Worm (Caenorhabditis elegans) whole organism, L3 larva: ENCODE results near the gene D2045.5.
A peak's percentile ranks its signal among the peaks of the same experiment; 100 is the strongest.

Experiments used
- R02D3.7 ChIP-seq: fragments of 150-350 bp; optimal IDR thresholded peaks from 2 replicates; lab custom pipeline; 2014; ENCODE audit warnings: missing biosample characterization, missing genetic modification characterization
- aly-2 ChIP-seq: fragments of 150-350 bp; optimal IDR thresholded peaks from 2 replicates; lab custom pipeline; 2014; ENCODE audit warnings: missing biosample characterization, missing genetic modification characterization
- ama-1 ChIP-seq: fragments of 150-350 bp; optimal IDR thresholded peaks from 2 replicates; lab custom pipeline; 2018
- ceh-16 ChIP-seq: sonication (generic microtip); optimal IDR thresholded peaks from 2 replicates; lab custom pipeline; 2017; ENCODE audit warnings: missing biosample characterization, missing genetic modification characterization
- ceh-28 ChIP-seq: fragments of 150-350 bp; optimal IDR thresholded peaks from 2 replicates; lab custom pipeline; 2014; ENCODE audit warnings: missing biosample characterization, missing genetic modification reagents, missing genetic modification characterization
- ceh-82 ChIP-seq: fragments of 150-350 bp; optimal IDR thresholded peaks from 2 replicates; lab custom pipeline; 2014; ENCODE audit warnings: missing biosample characterization, missing genetic modification characterization
- ceh-9 ChIP-seq: sonication (generic microtip); optimal IDR thresholded peaks from 2 replicates; lab custom pipeline; 2018; ENCODE audit warnings: missing biosample characterization, missing genetic modification characterization
- daf-12 ChIP-seq: fragments of 150-350 bp; optimal IDR thresholded peaks from 2 replicates; lab custom pipeline; 2014; ENCODE audit warnings: missing biosample characterization, missing genetic modification reagents, missing genetic modification characterization
- egl-5 ChIP-seq: fragments of 150-350 bp; optimal IDR thresholded peaks from 2 replicates; lab custom pipeline; 2017; ENCODE audit warnings: missing biosample characterization, missing genetic modification reagents, missing genetic modification characterization, inconsistent platforms
- elt-1 ChIP-seq: fragments of 150-350 bp; optimal IDR thresholded peaks from 2 replicates; lab custom pipeline; 2014; ENCODE audit warnings: missing biosample characterization, missing genetic modification characterization
- elt-2 ChIP-seq: sonication (generic microtip); optimal IDR thresholded peaks from 2 replicates; lab custom pipeline; 2016; ENCODE audit warnings: missing genetic modification reagents, mild to moderate bottlenecking, missing genetic modification characterization, missing compliant biosample characterization
- elt-3 ChIP-seq, 3 experiments: fragments of 150-350 bp in 1 of 3; sonication (generic microtip) in 2 of 3; optimal IDR thresholded peaks; 2 replicates in 2 of 3; 4 replicates in 1 of 3; lab custom pipeline; 2014 to 2017; ENCODE audit warnings: missing biosample characterization in 3 of 3, missing genetic modification characterization in 3 of 3
- eor-1 ChIP-seq, 2 experiments: fragments of 150-350 bp; optimal IDR thresholded peaks; 2 replicates each; lab custom pipeline; 2014 to 2018; ENCODE audit warnings: missing biosample characterization in 2 of 2, missing genetic modification characterization in 2 of 2
- fkh-10 ChIP-seq: sonication (generic microtip); optimal IDR thresholded peaks from 2 replicates; lab custom pipeline; 2017; ENCODE audit warnings: missing biosample characterization, missing genetic modification reagents, missing genetic modification characterization
- fkh-2 ChIP-seq: fragments of 150-350 bp; optimal IDR thresholded peaks from 2 replicates; lab custom pipeline; 2014; ENCODE audit warnings: missing biosample characterization, missing genetic modification reagents, missing genetic modification characterization
- jun-1 ChIP-seq: fragments of 150-350 bp; optimal IDR thresholded peaks from 2 replicates; lab custom pipeline; 2014; ENCODE audit warnings: missing biosample characterization, missing genetic modification reagents, missing genetic modification characterization
- lin-15B ChIP-seq: fragments of 150-350 bp; optimal IDR thresholded peaks from 2 replicates; lab custom pipeline; 2014; ENCODE audit warnings: missing biosample characterization, missing genetic modification characterization
- lin-39 ChIP-seq: fragments of 150-350 bp; optimal IDR thresholded peaks from 2 replicates; lab custom pipeline; 2018; ENCODE audit warnings: missing biosample characterization, missing genetic modification reagents, missing genetic modification characterization
- lsy-12 ChIP-seq: sonication (generic microtip); optimal IDR thresholded peaks from 2 replicates; lab custom pipeline; 2016; ENCODE audit warnings: mild to moderate bottlenecking, missing genetic modification characterization, missing compliant biosample characterization
- mml-1 ChIP-seq: fragments of 150-350 bp; sonication (generic microtip); optimal IDR thresholded peaks from 3 replicates; lab custom pipeline; 2014; ENCODE audit warnings: missing biosample characterization, missing genetic modification characterization
- nfya-1 ChIP-seq: sonication (generic microtip); optimal IDR thresholded peaks from 2 replicates; lab custom pipeline; 2017; ENCODE audit warnings: missing genetic modification characterization, mild to moderate bottlenecking, missing compliant biosample characterization, antibody characterized with exemption, moderate library complexity; ENCODE audit not compliant: insufficient read depth
- nhr-23 ChIP-seq: fragments of 150-350 bp; optimal IDR thresholded peaks from 2 replicates; lab custom pipeline; 2014; ENCODE audit warnings: missing biosample characterization, missing genetic modification reagents, missing genetic modification characterization
- nhr-25 ChIP-seq: sonication (generic microtip); optimal IDR thresholded peaks from 2 replicates; lab custom pipeline; 2017; ENCODE audit warnings: missing biosample characterization, missing genetic modification characterization
- nhr-28 ChIP-seq: fragments of 150-350 bp; optimal IDR thresholded peaks from 2 replicates; lab custom pipeline; 2014; ENCODE audit warnings: missing biosample characterization, missing genetic modification characterization
- nhr-43 ChIP-seq: sonication (generic microtip); optimal IDR thresholded peaks from 2 replicates; lab custom pipeline; 2016; ENCODE audit warnings: mild to moderate bottlenecking, missing genetic modification characterization, missing compliant biosample characterization; ENCODE audit not compliant: poor library complexity, severe bottlenecking
- nhr-67 ChIP-seq: fragments of 150-350 bp; optimal IDR thresholded peaks from 2 replicates; lab custom pipeline; 2014; ENCODE audit warnings: missing biosample characterization, missing genetic modification characterization
- nhr-76 ChIP-seq: fragments of 150-350 bp; sonication (generic microtip); optimal IDR thresholded peaks from 5 replicates; lab custom pipeline; 2014; ENCODE audit warnings: missing biosample characterization, missing genetic modification characterization
- nhr-77 ChIP-seq: fragments of 150-350 bp; optimal IDR thresholded peaks from 2 replicates; lab custom pipeline; 2014; ENCODE audit warnings: missing biosample characterization, missing genetic modification characterization
- pha-4 ChIP-seq: fragments of 150-350 bp; optimal IDR thresholded peaks from 2 replicates; lab custom pipeline; 2014; ENCODE audit warnings: missing biosample characterization, missing genetic modification reagents, missing genetic modification characterization
- pqm-1 ChIP-seq: fragments of 150-350 bp; optimal IDR thresholded peaks from 2 replicates; lab custom pipeline; 2017; ENCODE audit warnings: missing biosample characterization, missing genetic modification characterization, inconsistent platforms
- skn-1 ChIP-seq: fragments of 150-350 bp; optimal IDR thresholded peaks from 2 replicates; lab custom pipeline; 2014; ENCODE audit warnings: missing biosample characterization, missing genetic modification characterization
- unc-39 ChIP-seq: sonication (generic microtip); optimal IDR thresholded peaks from 4 replicates; lab custom pipeline; 2017; ENCODE audit warnings: missing biosample characterization, missing genetic modification characterization
- ztf-11 ChIP-seq: fragments of 150-350 bp; optimal IDR thresholded peaks from 2 replicates; lab custom pipeline; 2014; ENCODE audit warnings: missing biosample characterization, missing genetic modification characterization
- ztf-4 ChIP-seq: fragments of 150-350 bp; optimal IDR thresholded peaks from 2 replicates; lab custom pipeline; 2014; ENCODE audit warnings: missing biosample characterization, missing genetic modification characterization

Gene D2045.5

DNA sequence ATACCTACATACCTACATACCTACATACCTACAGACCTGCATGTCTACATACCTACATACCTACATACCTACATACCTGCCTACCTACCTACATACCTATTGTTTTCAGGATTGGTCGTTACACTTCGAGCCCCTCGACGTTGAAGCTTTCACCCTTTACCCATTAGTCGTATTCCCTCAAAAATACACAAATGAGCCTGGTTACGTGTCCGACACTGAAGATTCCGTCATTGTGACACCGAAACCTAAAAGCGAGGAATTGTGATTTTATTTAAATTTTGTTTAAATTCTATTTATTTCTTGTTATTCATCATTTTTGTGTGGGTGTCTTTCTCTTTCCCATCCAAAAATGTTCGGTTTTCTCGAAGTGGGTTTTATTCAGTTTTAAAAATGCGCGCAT, 9.8 kb upstream of the D2045.5 start, which contains the start of gene D2045.7:
Gene D2045.7, plus strand, starts transcription at position 301 of the 400 bp plus-strand sequence.
- TF ChIP-seq ceh-16 (tag; lab: Kevin White, UChicago) (no peak), daf-12 (tag; lab: Kevin White, UChicago) (no peak), nhr-77 (no peak), lsy-12 (no peak)

DNA sequence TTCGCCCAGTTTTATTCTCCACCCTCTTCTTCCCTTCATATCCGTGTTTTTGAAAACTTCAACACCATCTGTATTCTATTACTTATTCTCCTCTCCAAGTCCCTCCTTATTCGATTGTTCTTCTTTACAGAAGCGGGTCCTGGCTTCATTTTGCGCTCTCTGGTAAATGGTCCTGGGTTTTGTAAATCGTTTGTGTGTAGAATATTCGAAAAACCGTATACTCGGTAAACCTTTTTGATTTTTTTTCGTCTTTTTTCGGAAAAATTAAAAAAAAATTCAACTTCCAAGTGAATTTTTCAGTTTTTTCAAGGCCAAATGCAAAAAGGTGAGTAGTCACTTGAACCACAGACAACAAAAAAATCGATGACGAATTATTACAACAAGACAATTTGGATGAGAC, 5.5 kb upstream of the D2045.5 start, which contains the start of gene D2045.9:
Gene D2045.9, plus strand, starts transcription at position 301 of the 400 bp plus-strand sequence.
- TF ChIP-seq ceh-28 (tag; lab: Kevin White, UChicago) (no peak), elt-2 (tag; lab: Kevin White, UChicago) (no peak), nhr-43 (tag; lab: Kevin White, UChicago) (no peak), mml-1 (no peak), ceh-16 (tag; lab: Kevin White, UChicago) (no peak), ztf-4 (tag; lab: Kevin White, UChicago) (no peak), nhr-23 (tag; lab: Kevin White, UChicago) (no peak), R02D3.7 (tag; lab: Kevin White, UChicago) (no peak), ztf-11 (no peak), unc-39 (tag; lab: Kevin White, UChicago) (no peak), elt-1 (tag; lab: Kevin White, UChicago) (no peak), daf-12 (tag; lab: Kevin White, UChicago) (no peak), fkh-10 (no peak), eor-1 (tag; optimal IDR thresholded peaks at IDR 0.05; lab: Kevin White, UChicago) (no peak), ceh-82 (tag; lab: Kevin White, UChicago) (no peak), ceh-9 (tag; lab: Kevin White, UChicago) (no peak)
- TF ChIP-seq, all 47 proteins: peak for 0

DNA sequence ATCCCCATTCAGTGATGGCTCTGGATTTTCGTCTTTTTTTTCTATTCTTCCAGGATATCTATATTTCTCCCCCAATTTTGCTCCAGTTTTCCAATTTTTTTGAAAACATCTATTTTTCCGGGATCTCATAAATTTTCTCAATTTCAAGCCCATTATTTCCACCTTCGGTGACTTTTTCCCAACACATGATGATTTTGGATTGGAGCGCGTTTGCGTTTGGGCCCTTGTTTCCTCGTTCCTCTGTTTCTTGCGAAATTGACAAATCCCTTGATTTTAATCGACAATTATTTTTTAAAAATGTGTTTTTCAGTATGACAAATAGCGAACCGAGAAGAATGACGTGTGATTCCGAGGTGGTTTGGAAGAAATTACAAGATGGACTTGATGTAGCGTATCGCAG, 1.5 kb upstream of the D2045.5 start, which contains the start of gene cul-1:
Gene cul-1, plus strand, starts transcription at position 311 of the 400 bp plus-strand sequence.
- TF ChIP-seq skn-1 (tag; lab: Kevin White, UChicago) (peak; percentile 94), lin-15B (peak; percentile 23), egl-5 (tag; lab: Kevin White, UChicago) (peak; percentile 80), jun-1 (tag; lab: Kevin White, UChicago) (no peak), pha-4 (tag; lab: Kevin White, UChicago) (peak; percentile 1), ceh-16 (tag; lab: Kevin White, UChicago) (no peak), ceh-28 (tag; lab: Kevin White, UChicago) (no peak), nfya-1 (tag; lab: Kevin White, UChicago) (peak; percentile 25), aly-2 (tag; lab: Kevin White, UChicago) (no peak)
- TF ChIP-seq, all 47 proteins: peak for 5

DNA sequence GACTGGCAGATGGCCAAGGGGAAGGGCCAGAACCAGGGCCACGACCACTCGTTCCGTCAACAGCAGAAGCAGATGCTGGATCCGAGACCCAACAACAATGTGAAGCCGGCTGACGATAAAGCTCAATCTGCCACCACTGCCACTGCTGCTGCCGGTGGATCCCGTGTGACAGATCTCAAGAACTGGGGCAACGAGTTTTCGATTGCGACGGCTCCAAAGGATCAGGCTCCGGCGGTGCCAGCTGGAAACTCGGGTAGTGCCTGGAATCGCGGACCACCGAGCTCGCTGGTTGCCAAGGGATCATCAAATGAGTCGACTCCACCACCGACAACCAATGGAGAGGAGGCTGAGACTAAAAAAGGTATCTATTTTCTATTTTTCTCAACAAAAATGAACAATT, 5.0 kb downstream of the D2045.5 start:
- no peak for TF ChIP-seq elt-3 (tag; optimal IDR thresholded peaks at IDR 0.05; lab: Kevin White, UChicago)
- TF ChIP-seq nhr-67 (tag; lab: Kevin White, UChicago): no peak
- no peak for TF ChIP-seq nhr-28 (tag; lab: Kevin White, UChicago)
- no peak for TF ChIP-seq nhr-76 (tag; lab: Kevin White, UChicago)

DNA sequence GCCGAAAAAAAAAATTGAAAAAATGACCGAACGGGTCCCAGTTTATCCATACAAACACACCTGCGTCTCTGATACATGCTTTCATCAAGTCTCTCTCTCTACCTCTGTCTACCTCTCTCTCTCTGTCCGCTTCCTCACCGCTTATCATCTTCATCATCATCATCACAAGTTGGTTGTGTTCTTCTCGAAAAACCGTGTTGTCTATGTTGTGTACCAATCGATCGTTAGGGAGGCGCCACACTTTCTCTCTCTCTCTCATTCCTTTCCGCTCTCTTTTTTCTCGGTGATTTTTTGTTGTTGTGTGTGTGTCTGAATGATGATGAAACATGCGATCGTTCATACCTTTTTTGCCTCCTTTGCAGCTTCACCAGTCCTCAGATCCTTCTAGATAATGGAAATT, 5.8 kb downstream of the D2045.5 start:
- TF ChIP-seq mml-1: no peak
- peak; percentile 18 for TF ChIP-seq jun-1 (tag; lab: Kevin White, UChicago)
- peak; percentile 36 for TF ChIP-seq ama-1 (lab: Kevin White, UChicago)
- TF ChIP-seq nfya-1 (tag; lab: Kevin White, UChicago): peak; percentile 32
- TF ChIP-seq nhr-25 (tag; lab: Kevin White, UChicago): peak; percentile 70
- peak; percentile 69 for TF ChIP-seq pqm-1 (tag; lab: Kevin White, UChicago)
- TF ChIP-seq nhr-23 (tag; lab: Kevin White, UChicago): peak; percentile 67
- TF ChIP-seq pha-4 (tag; lab: Kevin White, UChicago): peak; percentile 70
- TF ChIP-seq fkh-2 (tag; lab: Kevin White, UChicago): no peak
- peak; percentile 32 for TF ChIP-seq elt-2 (tag; lab: Kevin White, UChicago)
- TF ChIP-seq lin-39 (tag; lab: Kevin White, UChicago): no peak
- TF ChIP-seq skn-1 (tag; lab: Kevin White, UChicago): peak; percentile 44
- TF ChIP-seq ceh-28 (tag; lab: Kevin White, UChicago): peak; percentile 84
